Fruit fly (Drosophila melanogaster): ENCODE measurements around the gene CG17219.

- TF ChIP-seq psq (optimal IDR thresholded peaks at IDR 0.05) (no peak), CG8478 (optimal IDR thresholded peaks at IDR 0.05) (no peak), usp (GFP tag; optimal IDR thresholded peaks at IDR 0.05) (no peak)
These were observed 27.4 kb downstream of the CG17219 start, which contains the start of gene FASN1 for dm6 chr2L:3056448-3056790.

All from whole organism.